Fruit fly (Drosophila melanogaster) whole organism, embryonic: Measurements from ENCODE around the gene Upf2.

Source experiments
- Atf3 ChIP-seq: fragments of 200-800 bp; sonication (Bioruptor generic); optimal IDR thresholded peaks from 3 replicates; lab custom pipeline; 2016; ENCODE audit warnings: missing biosample characterization, missing genetic modification characterization
- Atf6 ChIP-seq: fragments of 200-800 bp; sonication (Bioruptor generic); IDR thresholded peaks from 2 replicates; pipeline ENCODE4 v1.3.6; 2022; ENCODE audit warnings: missing biosample characterization, missing genetic modification characterization
- Bdp1 ChIP-seq: fragments of 200-800 bp; sonication (Bioruptor generic); optimal IDR thresholded peaks from 3 replicates; lab custom pipeline; 2016; ENCODE audit warnings: missing biosample characterization, missing genetic modification characterization
- CG10321 ChIP-seq: fragments of 200-800 bp; sonication (Bioruptor generic); IDR thresholded peaks from 2 replicates; pipeline ENCODE4 v1.3.6; 2022; ENCODE audit warnings: missing biosample characterization, missing genetic modification characterization
- CG11085 ChIP-seq: fragments of 200-800 bp; sonication (Bioruptor generic); IDR thresholded peaks from 2 replicates; pipeline ENCODE4 v1.3.6; 2022; ENCODE audit warnings: missing biosample characterization, missing genetic modification characterization
- CG13624 ChIP-seq: fragments of 200-800 bp; sonication (Bioruptor generic); optimal IDR thresholded peaks from 2 replicates; lab custom pipeline; 2016; ENCODE audit warnings: missing biosample characterization, missing genetic modification characterization
- CG13894 ChIP-seq: fragments of 200-800 bp; sonication (Bioruptor generic); optimal IDR thresholded peaks from 3 replicates; lab custom pipeline; 2018; ENCODE audit warnings: missing biosample characterization, mild to moderate bottlenecking, missing genetic modification characterization, moderate library complexity
- CG14667 ChIP-seq: fragments of 200-800 bp; sonication (Bioruptor generic); IDR thresholded peaks from 2 replicates; pipeline ENCODE4 v1.3.6; 2022; ENCODE audit warnings: missing biosample characterization, missing genetic modification characterization
- CG17385 ChIP-seq: fragments of 200-800 bp; sonication (Bioruptor generic); optimal IDR thresholded peaks from 3 replicates; lab custom pipeline; 2018; ENCODE audit warnings: missing biosample characterization, mild to moderate bottlenecking, missing genetic modification characterization
- CG1832 ChIP-seq: fragments of 200-800 bp; sonication (Bioruptor generic); optimal IDR thresholded peaks from 2 replicates; lab custom pipeline; 2017; ENCODE audit warnings: missing biosample characterization, mild to moderate bottlenecking, missing genetic modification characterization, inconsistent platforms
- CG2712 ChIP-seq: fragments of 200-800 bp; optimal IDR thresholded peaks from 3 replicates; lab custom pipeline; 2019; ENCODE audit warnings: missing biosample characterization, mild to moderate bottlenecking, missing genetic modification characterization, moderate library complexity
- CG31441 ChIP-seq: fragments of 200-800 bp; sonication (Bioruptor generic); IDR thresholded peaks from 2 replicates; pipeline ENCODE4 v1.3.6; 2022; ENCODE audit warnings: missing biosample characterization, missing genetic modification characterization
- CG32772 ChIP-seq: fragments of 200-800 bp; sonication (Bioruptor generic); IDR thresholded peaks from 2 replicates; pipeline ENCODE4 v1.3.6; 2022; ENCODE audit warnings: missing biosample characterization, missing genetic modification characterization
- CG4282 ChIP-seq: fragments of 200-800 bp; sonication (Bioruptor generic); optimal IDR thresholded peaks from 2 replicates; lab custom pipeline; 2016; ENCODE audit warnings: missing biosample characterization, missing genetic modification characterization
- CG6689 ChIP-seq: fragments of 200-800 bp; sonication (Bioruptor generic); IDR thresholded peaks from 2 replicates; pipeline ENCODE4 v1.3.6; 2022; ENCODE audit warnings: missing biosample characterization, missing genetic modification characterization
- CG7271 ChIP-seq: fragments of 200-800 bp; sonication (Bioruptor generic); optimal IDR thresholded peaks from 2 replicates; lab custom pipeline; 2018; ENCODE audit warnings: missing biosample characterization, mild to moderate bottlenecking, missing genetic modification characterization, moderate library complexity
- CG7357 ChIP-seq: fragments of 200-800 bp; sonication (Bioruptor generic); IDR thresholded peaks from 3 replicates; pipeline ENCODE4 v1.3.6; 2022; ENCODE audit warnings: missing biosample characterization, missing genetic modification characterization
- CG7372 ChIP-seq: fragments of 200-800 bp; sonication (Bioruptor generic); IDR thresholded peaks from 2 replicates; pipeline ENCODE4 v1.3.6; 2022; ENCODE audit warnings: missing biosample characterization, missing genetic modification characterization
- CG7987 ChIP-seq: fragments of 200-800 bp; sonication (Bioruptor generic); optimal IDR thresholded peaks from 2 replicates; lab custom pipeline; 2018; ENCODE audit warnings: missing biosample characterization, mild to moderate bottlenecking, missing genetic modification characterization, moderate library complexity
- CG9932 ChIP-seq: fragments of 200-800 bp; sonication (Bioruptor generic); IDR thresholded peaks from 2 replicates; pipeline ENCODE4 v1.3.6; 2022; ENCODE audit warnings: missing biosample characterization, missing genetic modification characterization
- CkIIα-i1 ChIP-seq: fragments of 200-800 bp; sonication (Bioruptor generic); IDR thresholded peaks from 2 replicates; pipeline ENCODE4 v1.3.6; 2022; ENCODE audit warnings: missing biosample characterization, missing genetic modification characterization
- Ets97D ChIP-seq: fragments of 200-800 bp; sonication (Bioruptor generic); optimal IDR thresholded peaks from 3 replicates; lab custom pipeline; 2016; ENCODE audit warnings: missing biosample characterization, missing genetic modification characterization
- Fer3 ChIP-seq: fragments of 200-800 bp; sonication (Bioruptor generic); optimal IDR thresholded peaks from 2 replicates; lab custom pipeline; 2018; ENCODE audit warnings: missing biosample characterization, mild to moderate bottlenecking, missing genetic modification characterization, moderate library complexity
- Hr78 ChIP-seq, 2 experiments: fragments of 200-800 bp in 1 of 2; fragments of >200 bp in 1 of 2; sonication (Bioruptor generic) in 1 of 2; optimal IDR thresholded peaks; 2 replicates each; lab custom pipeline; 2017 to 2019; ENCODE audit warnings: missing biosample characterization in 2 of 2, missing genetic modification characterization in 2 of 2, mild to moderate bottlenecking in 1 of 2, moderate library complexity in 1 of 2
- MESR4 ChIP-seq: fragments of 200-800 bp; sonication (Bioruptor generic); optimal IDR thresholded peaks from 2 replicates; lab custom pipeline; 2018; ENCODE audit warnings: missing biosample characterization, mild to moderate bottlenecking, missing genetic modification characterization, moderate library complexity
- Meics ChIP-seq: fragments of 200-800 bp; sonication (Bioruptor generic); optimal IDR thresholded peaks from 2 replicates; lab custom pipeline; 2017; ENCODE audit warnings: missing biosample characterization, mild to moderate bottlenecking, missing genetic modification characterization
- Mrtf ChIP-seq: fragments of 200-800 bp; sonication (Bioruptor generic); IDR thresholded peaks from 3 replicates; pipeline ENCODE4 v1.3.6; 2022; ENCODE audit warnings: missing biosample characterization, missing genetic modification characterization
- Ptx1 ChIP-seq: fragments of 200-800 bp; sonication (Bioruptor generic); IDR thresholded peaks from 2 replicates; pipeline ENCODE4 v1.3.6; 2022; ENCODE audit warnings: missing biosample characterization, missing genetic modification characterization
- Scr ChIP-seq: fragments of 200-800 bp; sonication (Bioruptor generic); IDR thresholded peaks from 2 replicates; pipeline ENCODE4 v1.3.6; 2022; ENCODE audit warnings: missing biosample characterization, missing genetic modification characterization; ENCODE audit not compliant: partially characterized antibody
- ac ChIP-seq: fragments of 200-800 bp; sonication (Bioruptor generic); optimal IDR thresholded peaks from 3 replicates; lab custom pipeline; 2017; ENCODE audit warnings: missing biosample characterization, mild to moderate bottlenecking, missing genetic modification characterization
- ash1 ChIP-seq: fragments of 200-800 bp; sonication (Bioruptor generic); optimal IDR thresholded peaks from 2 replicates; lab custom pipeline; 2018; ENCODE audit warnings: missing biosample characterization, mild to moderate bottlenecking, missing genetic modification characterization
- bsh ChIP-seq, 2 experiments: fragments of 200-800 bp; sonication (Bioruptor generic); optimal IDR thresholded peaks; 2 replicates each; lab custom pipeline; 2017 to 2018; ENCODE audit warnings: mild to moderate bottlenecking in 2 of 2, missing biosample characterization in 2 of 2, missing genetic modification characterization in 2 of 2, moderate library complexity in 1 of 2
- disco-r ChIP-seq: fragments of 200-800 bp; sonication (Bioruptor generic); optimal IDR thresholded peaks from 2 replicates; lab custom pipeline; 2016; ENCODE audit warnings: missing biosample characterization, missing genetic modification characterization
- esg ChIP-seq: fragments of 200-800 bp; sonication (Bioruptor generic); conservative IDR thresholded peaks from 2 replicates; pipeline ENCODE4 v1.3.6; 2022; ENCODE audit warnings: missing biosample characterization, missing genetic modification characterization
- eyg ChIP-seq: fragments of 200-800 bp; sonication (Bioruptor generic); optimal IDR thresholded peaks from 3 replicates; lab custom pipeline; 2016; ENCODE audit warnings: missing biosample characterization, missing genetic modification characterization
- fd64A ChIP-seq: fragments of 200-800 bp; sonication (Bioruptor generic); optimal IDR thresholded peaks from 3 replicates; lab custom pipeline; 2018; ENCODE audit warnings: missing biosample characterization, mild to moderate bottlenecking, missing genetic modification characterization
- ftz-f1 ChIP-seq: fragments of 200-800 bp; sonication (Bioruptor generic); optimal IDR thresholded peaks from 2 replicates; lab custom pipeline; 2016; ENCODE audit warnings: missing biosample characterization, missing genetic modification characterization
- lbe ChIP-seq: fragments of 200-800 bp; sonication (Bioruptor generic); optimal IDR thresholded peaks from 2 replicates; lab custom pipeline; 2016; ENCODE audit warnings: missing biosample characterization, mild to moderate bottlenecking, missing genetic modification characterization
- nmo ChIP-seq: fragments of 200-800 bp; sonication (Bioruptor generic); optimal IDR thresholded peaks from 2 replicates; lab custom pipeline; 2018; ENCODE audit warnings: missing biosample characterization, mild to moderate bottlenecking, missing genetic modification characterization, moderate library complexity
- nom ChIP-seq: fragments of 200-800 bp; sonication (Bioruptor generic); optimal IDR thresholded peaks from 2 replicates; lab custom pipeline; 2017; ENCODE audit warnings: missing biosample characterization, missing genetic modification characterization, mild to moderate bottlenecking, moderate library complexity, missing genetic modification reagents
- pnt ChIP-seq: fragments of 200-800 bp; sonication (Bioruptor generic); optimal IDR thresholded peaks from 3 replicates; lab custom pipeline; 2016; ENCODE audit warnings: missing biosample characterization, missing genetic modification characterization
- rib ChIP-seq: fragments of 200-800 bp; sonication (Bioruptor generic); IDR thresholded peaks from 2 replicates; pipeline ENCODE4 v1.3.6; 2022; ENCODE audit warnings: missing biosample characterization, missing genetic modification characterization
- scrt ChIP-seq: fragments of 200-800 bp; sonication (Bioruptor generic); optimal IDR thresholded peaks from 2 replicates; lab custom pipeline; 2018; ENCODE audit warnings: missing biosample characterization, mild to moderate bottlenecking, missing genetic modification characterization, moderate library complexity
- sens-2 ChIP-seq: fragments of 200-800 bp; sonication (Bioruptor generic); IDR thresholded peaks from 2 replicates; pipeline ENCODE4 v1.3.6; 2022; ENCODE audit warnings: missing biosample characterization, missing genetic modification characterization
- stwl ChIP-seq: fragments of 200-800 bp; sonication (Bioruptor generic); optimal IDR thresholded peaks from 3 replicates; lab custom pipeline; 2018; ENCODE audit warnings: missing biosample characterization, mild to moderate bottlenecking, missing genetic modification characterization, moderate library complexity
- tap ChIP-seq: fragments of 200-800 bp; optimal IDR thresholded peaks from 3 replicates; lab custom pipeline; 2019; ENCODE audit warnings: missing biosample characterization, mild to moderate bottlenecking, missing genetic modification characterization, moderate library complexity
- trem ChIP-seq: fragments of 200-800 bp; optimal IDR thresholded peaks from 3 replicates; lab custom pipeline; 2019; ENCODE audit warnings: missing biosample characterization, mild to moderate bottlenecking, missing genetic modification characterization, moderate library complexity
- twi ChIP-seq: fragments of 200-800 bp; optimal IDR thresholded peaks from 2 replicates; lab custom pipeline; 2019; ENCODE audit warnings: missing biosample characterization, mild to moderate bottlenecking, missing genetic modification characterization, moderate library complexity
- unc-4 ChIP-seq: fragments of 200-800 bp; sonication (Bioruptor generic); IDR thresholded peaks from 2 replicates; pipeline ENCODE4 v1.3.6; 2022; ENCODE audit warnings: missing biosample characterization, missing genetic modification characterization; ENCODE audit not compliant: partially characterized antibody
- wor ChIP-seq: fragments of 200-800 bp; sonication (Bioruptor generic); IDR thresholded peaks from 2 replicates; pipeline ENCODE4 v1.3.6; 2022; ENCODE audit warnings: missing biosample characterization, missing genetic modification characterization

Gene Upf2

dm6 chrX:8092893-8093721 is 17.8 kb upstream of the Upf2 start (continued):
- TF ChIP-seq Mrtf (GFP tag; lab: Robert Waterston, UW), result no peak
- no peak for TF ChIP-seq CG31441
- no peak for TF ChIP-seq MESR4 (GFP tag; lab: Kevin White, UChicago)
- peak; percentile 75 for TF ChIP-seq CG10321 (GFP tag; lab: Robert Waterston, UW)
- no peak for TF ChIP-seq esg (GFP tag; lab: Robert Waterston, UW)
- no peak for TF ChIP-seq sens-2
- no peak for TF ChIP-seq CG7372 (GFP tag; lab: Robert Waterston, UW)
- no peak for TF ChIP-seq trem (tag; lab: Kevin White, UChicago)
- TF ChIP-seq CG4282 (GFP tag; lab: Kevin White, UChicago), result no peak
- TF ChIP-seq pnt (GFP tag; lab: Kevin White, UChicago), result no peak
- no peak for TF ChIP-seq CG2712 (tag; lab: Kevin White, UChicago)
- TF ChIP-seq CG9932 (GFP tag; lab: Robert Waterston, UW), result 0 out of 2 replicates have a peak, but pooled peaks have one; percentile 16
- no peak for TF ChIP-seq disco-r (GFP tag; lab: Kevin White, UChicago)
- TF ChIP-seq Ets97D (GFP tag; lab: Kevin White, UChicago), result no peak
- TF ChIP-seq eyg (GFP tag; lab: Kevin White, UChicago), result no peak
- no peak for TF ChIP-seq ac (GFP tag; lab: Kevin White, UChicago)
- no peak for TF ChIP-seq twi (tag; lab: Kevin White, UChicago)
- peak in 1 of 2 experiments; percentile 80 for TF ChIP-seq Hr78 (GFP tag; optimal IDR thresholded peaks at IDR 0.05; lab: Kevin White, UChicago)
- no peak for TF ChIP-seq CG11085 (GFP tag; lab: Robert Waterston, UW)
- TF ChIP-seq CG32772 (GFP tag; lab: Robert Waterston, UW), result no peak
- peak; percentile 14 for TF ChIP-seq Meics (GFP tag; lab: Kevin White, UChicago)
- no peak for TF ChIP-seq CG7987
- TF ChIP-seq CG7271 (tag; lab: Kevin White, UChicago), result no peak
- no peak for TF ChIP-seq unc-4 (GFP tag; lab: Robert Waterston, UW)
- TF ChIP-seq scrt, result no peak
- TF ChIP-seq lbe, result no peak
- TF ChIP-seq wor (GFP tag; lab: Robert Waterston, UW), result no peak
- no peak for TF ChIP-seq CG7357 (GFP tag; lab: Robert Waterston, UW)
- no peak for TF ChIP-seq fd64A (GFP tag; lab: Kevin White, UChicago)
- TF ChIP-seq CG13894, result no peak
- no peak for TF ChIP-seq bsh (GFP tag; optimal IDR thresholded peaks at IDR 0.05; lab: Kevin White, UChicago)
- TF ChIP-seq rib (GFP tag; lab: Robert Waterston, UW), result no peak
- TF ChIP-seq Bdp1, result no peak
- 0 out of 2 replicates have a peak, but pooled peaks have one; percentile 23 for TF ChIP-seq Atf6
- TF ChIP-seq CG6689 (GFP tag; lab: Robert Waterston, UW), result no peak
- no peak for TF ChIP-seq ftz-f1 (GFP tag; lab: Kevin White, UChicago)
- TF ChIP-seq tap (tag; lab: Kevin White, UChicago), result no peak
- no peak for TF ChIP-seq stwl (tag; lab: Kevin White, UChicago)
- peak; percentile 1 for TF ChIP-seq nom
- no peak for TF ChIP-seq CG14667 (GFP tag; lab: Robert Waterston, UW)
- no peak for TF ChIP-seq Scr (GFP tag; lab: Robert Waterston, UW)
- no peak for TF ChIP-seq nmo
- TF ChIP-seq CG17385 (GFP tag; lab: Kevin White, UChicago), result no peak
- no peak for TF ChIP-seq ash1 (GFP tag; lab: Kevin White, UChicago)
- no peak for TF ChIP-seq Ptx1
- peak; percentile 9 for TF ChIP-seq Fer3 (tag; lab: Kevin White, UChicago)
- peak; percentile 74 for TF ChIP-seq CG1832 (GFP tag; lab: Kevin White, UChicago)
- peak; percentile 95 for TF ChIP-seq CG13624 (GFP tag; lab: Kevin White, UChicago)
- no peak for TF ChIP-seq CkIIα-i1 (GFP tag; lab: Robert Waterston, UW)
- no peak for TF ChIP-seq Atf3 (GFP tag; lab: Kevin White, UChicago)
